Worm (Caenorhabditis elegans) whole organism, early embryonic: ENCODE results near the gene grl-23.

ENCODE experiments used
- aly-1 ChIP-seq: sonication (generic microtip); optimal IDR thresholded peaks from 2 replicates; lab custom pipeline; 2016; ENCODE audit warnings: missing genetic modification characterization, missing compliant biosample characterization
- ama-1 ChIP-seq: fragments of 150-350 bp; optimal IDR thresholded peaks from 2 replicates; lab custom pipeline; 2014
- ceh-36 ChIP-seq: sonication (generic microtip); optimal IDR thresholded peaks from 2 replicates; lab custom pipeline; 2016; ENCODE audit warnings: missing genetic modification characterization, inconsistent platforms, missing compliant biosample characterization
- pes-1 ChIP-seq: fragments of 200-800 bp; sonication (Bioruptor generic); IDR thresholded peaks from 2 replicates; pipeline ENCODE4 v1.3.6; 2022; ENCODE audit warnings: missing genetic modification reagents, missing genetic modification characterization, missing compliant biosample characterization

ce11 chrV:12560328-12560782 is 16.3 kb downstream of the grl-23 start, which contains the start of gene sel-1:
- TF ChIP-seq aly-1 (tag; lab: Kevin White, UChicago) (no peak), ama-1 (no peak), ceh-36 (tag; lab: Kevin White, UChicago) (no peak), pes-1 (GFP tag; lab: Robert Waterston, UW) (no peak)
